Worm (Caenorhabditis elegans): ENCODE results near the gene clec-199.

DNA sequence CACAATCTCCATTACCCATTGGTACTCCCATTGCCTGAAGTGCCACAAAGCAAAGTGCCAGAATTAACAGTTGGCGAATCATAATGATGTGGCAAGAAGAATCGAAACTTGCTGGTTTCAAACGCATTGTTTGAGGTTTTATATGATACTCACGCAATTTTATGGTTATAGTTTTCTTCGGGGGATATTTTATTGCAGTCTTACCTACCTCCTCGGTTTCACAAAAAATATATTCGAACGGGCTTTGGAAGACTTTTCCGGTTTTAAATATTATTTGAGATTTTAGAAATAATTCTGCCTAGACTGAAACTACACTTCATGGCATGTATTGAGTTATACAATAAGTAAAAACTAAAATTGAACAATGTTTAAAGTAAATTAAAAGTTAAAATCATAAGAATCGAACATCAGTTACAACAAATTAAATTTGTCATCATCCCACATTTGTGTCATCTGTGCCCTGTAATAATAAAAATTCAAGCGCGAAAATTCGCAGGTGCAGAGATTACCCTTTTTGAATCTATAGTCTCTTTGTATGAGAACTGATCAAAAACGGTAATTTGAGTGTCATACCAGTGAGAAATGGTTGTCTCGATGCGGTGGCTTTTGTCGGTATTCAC is 5.0 kb upstream of the clec-199 start, which contains the start of the genes clec-197 and clec-198:
- no peak for TF ChIP-seq pes-1 (GFP tag; IDR thresholded peaks at IDR 0.05)
- no peak for TF ChIP-seq hmbx-1 (tag; optimal IDR thresholded peaks at IDR 0.05)
- TF ChIP-seq aly-1 (tag; optimal IDR thresholded peaks at IDR 0.05) = no peak
- no peak for TF ChIP-seq ama-1 (optimal IDR thresholded peaks at IDR 0.05)
- TF ChIP-seq B0310.2 (tag; optimal IDR thresholded peaks at IDR 0.05) = no peak
- TF ChIP-seq flt-1 (GFP tag; IDR thresholded peaks at IDR 0.05) = no peak
